Worm (Caenorhabditis elegans): ENCODE measurements around the gene F29G6.1.

DNA sequence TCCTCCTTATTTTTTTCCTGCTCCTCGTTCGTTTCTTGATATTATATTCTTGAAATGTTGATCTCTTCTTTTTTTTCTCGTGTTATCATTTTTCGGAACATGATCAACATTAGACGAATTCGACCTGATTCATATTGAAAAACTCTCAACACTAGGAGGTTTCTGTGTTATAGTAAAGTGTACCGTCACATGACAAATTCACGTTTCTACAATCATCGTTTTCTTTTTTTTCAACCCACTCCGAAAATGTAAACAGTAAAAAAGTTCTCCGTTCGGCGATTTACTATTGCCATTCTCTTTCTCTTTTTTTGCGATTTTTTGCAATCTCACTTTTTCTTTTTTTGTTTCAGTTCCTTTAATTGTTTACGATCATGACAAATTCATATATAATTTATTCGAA lies 30.7 kb upstream of the F29G6.1 start:
- TF ChIP-seq ztf-23 (GFP tag; IDR thresholded peaks at IDR 0.05): no peak
- TF ChIP-seq cog-1 (tag; optimal IDR thresholded peaks at IDR 0.05): no peak
- no peak for TF ChIP-seq klf-2 (GFP tag; conservative IDR thresholded peaks at IDR 0.05)
- TF ChIP-seq T22C8.4 (GFP tag; IDR thresholded peaks at IDR 0.05): no peak
